Fruit fly (Drosophila melanogaster): Measurements from ENCODE around the gene CG3698.
A peak's percentile ranks its signal among the peaks of the same experiment; 100 is the strongest.

CG3698 gene

DNA sequence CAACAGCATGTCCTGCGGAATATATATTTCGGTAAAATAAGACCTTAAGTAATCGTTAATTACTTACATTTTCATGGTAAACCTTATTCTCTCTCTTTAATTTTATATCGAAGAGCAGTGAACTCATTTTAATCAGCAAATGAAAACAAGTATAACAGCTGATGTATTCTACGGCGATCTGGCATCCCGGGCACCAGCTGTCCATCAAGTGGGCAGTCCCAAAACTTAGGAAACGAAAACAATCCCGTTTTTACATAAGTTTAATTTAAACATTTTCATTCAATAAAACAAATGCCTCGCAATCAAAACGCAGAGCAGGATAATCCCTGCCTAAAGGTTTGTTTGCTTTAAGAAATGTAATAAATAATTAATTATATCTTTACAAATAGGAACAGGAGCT lies 28.8 kb downstream of the CG3698 start, which contains the start of the genes CG4074 and CG4186 (continued):
- TF ChIP-seq CG11723 (GFP tag; optimal IDR thresholded peaks at IDR 0.05) = no peak
- no peak for TF ChIP-seq Ets65A (GFP tag)
- TF ChIP-seq CG10979 (tag; optimal IDR thresholded peaks at IDR 0.05) = peak; percentile 4
- TF ChIP-seq CG11456 (GFP tag; IDR thresholded peaks at IDR 0.05) = no peak
- peak; percentile 17 for TF ChIP-seq zen (tag; optimal IDR thresholded peaks at IDR 0.05)
- peak; percentile 35 for TF ChIP-seq CG17568 (GFP tag; optimal IDR thresholded peaks at IDR 0.05)
- TF ChIP-seq pzg (GFP tag; optimal IDR thresholded peaks at IDR 0.05) = peak; percentile 65
- TF ChIP-seq CG32532 (GFP tag; IDR thresholded peaks at IDR 0.05) = no peak
- TF ChIP-seq lilli (GFP tag; optimal IDR thresholded peaks at IDR 0.05) = no peak
- TF ChIP-seq Nf-YC (tag; optimal IDR thresholded peaks at IDR 0.05) = peak; percentile 77
- peak; percentile 94 to 99 for TF ChIP-seq crp (GFP tag; optimal IDR thresholded peaks at IDR 0.05)
- TF ChIP-seq lmd (GFP tag; IDR thresholded peaks at IDR 0.05) = no peak
- peak; percentile 31 for TF ChIP-seq CG15514 (GFP tag; optimal IDR thresholded peaks at IDR 0.05)
- no peak for TF ChIP-seq insv (GFP tag; optimal IDR thresholded peaks at IDR 0.05)
- 0 out of 3 replicates have a peak, but pooled peaks have one; percentile 4 for TF ChIP-seq zfh1 (GFP tag; IDR thresholded peaks at IDR 0.05)
- no peak for TF ChIP-seq onecut (GFP tag; IDR thresholded peaks at IDR 0.05)
- TF ChIP-seq CG11504 (tag; optimal IDR thresholded peaks at IDR 0.05) = no peak
- no peak for TF ChIP-seq gsb-n (tag; optimal IDR thresholded peaks at IDR 0.05)
- no peak for TF ChIP-seq Antp (GFP tag; optimal IDR thresholded peaks at IDR 0.05)
- no peak for TF ChIP-seq CG30431 (GFP tag; optimal IDR thresholded peaks at IDR 0.05)
- peak; percentile 62 for TF ChIP-seq CG13287 (GFP tag; IDR thresholded peaks at IDR 0.05; ENCODE audit: partially characterized antibody)
- no peak for TF ChIP-seq ac (GFP tag; optimal IDR thresholded peaks at IDR 0.05)
- TF ChIP-seq CG18262 (tag; optimal IDR thresholded peaks at IDR 0.05) = no peak
- no peak for TF ChIP-seq CG17829 (tag; optimal IDR thresholded peaks at IDR 0.05)
- TF ChIP-seq CG34422 (GFP tag; IDR thresholded peaks at IDR 0.05) = peak; percentile 25; the same call in 1 of the 3 replicates
- peak; percentile 60 for TF ChIP-seq Med (GFP tag)
- TF ChIP-seq CG10267 (tag; optimal IDR thresholded peaks at IDR 0.05) = peak; percentile 30
- TF ChIP-seq phol (tag; optimal IDR thresholded peaks at IDR 0.05) = peak; percentile 42
- TF ChIP-seq ro (GFP tag; IDR thresholded peaks at IDR 0.05) = no peak
- no peak for TF ChIP-seq Dip3 (GFP tag; optimal IDR thresholded peaks at IDR 0.05)
- peak; percentile 22 for TF ChIP-seq lbe (GFP tag; optimal IDR thresholded peaks at IDR 0.05)
- TF ChIP-seq Neu2 (GFP tag; optimal IDR thresholded peaks at IDR 0.05; ENCODE audit: borderline replicate concordance) = no peak
- no peak for TF ChIP-seq zen2 (GFP tag; IDR thresholded peaks at IDR 0.05; ENCODE audit: partially characterized antibody)
- no peak for TF ChIP-seq nerfin-2 (GFP tag; IDR thresholded peaks at IDR 0.05; ENCODE audit: partially characterized antibody)
- TF ChIP-seq pum (GFP tag; optimal IDR thresholded peaks at IDR 0.05) = no peak
- peak; percentile 17 for TF ChIP-seq CG30020 (tag; optimal IDR thresholded peaks at IDR 0.05)
- TF ChIP-seq CG12391 (tag; optimal IDR thresholded peaks at IDR 0.05) = peak; percentile 9
- no peak for TF ChIP-seq ara (GFP tag; IDR thresholded peaks at IDR 0.05)
- TF ChIP-seq Kr (GFP tag; optimal IDR thresholded peaks at IDR 0.05) = no peak
- TF ChIP-seq CG3281 (GFP tag; optimal IDR thresholded peaks at IDR 0.05) = peak; percentile 28
- no peak for TF ChIP-seq Stat92E (GFP tag; optimal IDR thresholded peaks at IDR 0.05)
- TF ChIP-seq ewg (GFP tag; optimal IDR thresholded peaks at IDR 0.05) = no peak
- no peak for TF ChIP-seq pho (GFP tag; optimal IDR thresholded peaks at IDR 0.05)
- TF ChIP-seq exex (tag; optimal IDR thresholded peaks at IDR 0.05) = peak; percentile 40
- peak; percentile 43 for TF ChIP-seq CG12659 (GFP tag; optimal IDR thresholded peaks at IDR 0.05)
- peak; percentile 9 for TF ChIP-seq CG34376 (GFP tag; optimal IDR thresholded peaks at IDR 0.05)
- TF ChIP-seq CG14050 (GFP tag; IDR thresholded peaks at IDR 0.05) = no peak
- TF ChIP-seq trem (tag; optimal IDR thresholded peaks at IDR 0.05) = peak; percentile 99
- peak; percentile 32; the same call in 1 of the 3 replicates for TF ChIP-seq row (GFP tag; IDR thresholded peaks at IDR 0.05)
- TF ChIP-seq vvl (GFP tag; IDR thresholded peaks at IDR 0.05) = no peak

Data from whole organism, embryonic.